Fruit fly (Drosophila melanogaster) whole organism, embryonic: ENCODE results near the gene CG8892.

Experiments
- Antp ChIP-seq: fragments of 200-800 bp; sonication (Bioruptor generic); optimal IDR thresholded peaks from 3 replicates; lab custom pipeline; 2016; ENCODE audit warnings: missing biosample characterization, missing genetic modification characterization
- Atf3 ChIP-seq: fragments of 200-800 bp; sonication (Bioruptor generic); optimal IDR thresholded peaks from 3 replicates; lab custom pipeline; 2016; ENCODE audit warnings: missing biosample characterization, missing genetic modification characterization
- CG10321 ChIP-seq: fragments of 200-800 bp; sonication (Bioruptor generic); IDR thresholded peaks from 2 replicates; pipeline ENCODE4 v1.3.6; 2022; ENCODE audit warnings: missing biosample characterization, missing genetic modification characterization
- CG14667 ChIP-seq: fragments of 200-800 bp; sonication (Bioruptor generic); IDR thresholded peaks from 2 replicates; pipeline ENCODE4 v1.3.6; 2022; ENCODE audit warnings: missing biosample characterization, missing genetic modification characterization
- CG15479 ChIP-seq: fragments of 200-800 bp; sonication (Bioruptor generic); optimal IDR thresholded peaks from 3 replicates; lab custom pipeline; 2019; ENCODE audit warnings: missing biosample characterization, mild to moderate bottlenecking, missing genetic modification characterization, moderate library complexity
- CG17802 ChIP-seq: fragments of 200-800 bp; sonication (Bioruptor generic); optimal IDR thresholded peaks from 2 replicates; lab custom pipeline; 2018; ENCODE audit warnings: missing biosample characterization, mild to moderate bottlenecking, missing genetic modification characterization, moderate library complexity
- CG17912 ChIP-seq: fragments of 200-800 bp; sonication (Bioruptor generic); optimal IDR thresholded peaks from 2 replicates; lab custom pipeline; 2018; ENCODE audit warnings: missing biosample characterization, mild to moderate bottlenecking, missing genetic modification characterization
- CG18262 ChIP-seq: fragments of 200-800 bp; optimal IDR thresholded peaks from 3 replicates; lab custom pipeline; 2019; ENCODE audit warnings: missing biosample characterization, mild to moderate bottlenecking, missing genetic modification characterization, moderate library complexity
- CG18476 ChIP-seq: fragments of 200-800 bp; sonication (Bioruptor generic); optimal IDR thresholded peaks from 2 replicates; lab custom pipeline; 2016; ENCODE audit warnings: missing biosample characterization, mild to moderate bottlenecking, missing genetic modification characterization
- CG3065 ChIP-seq: fragments of 200-800 bp; sonication (Bioruptor generic); optimal IDR thresholded peaks from 2 replicates; lab custom pipeline; 2016; ENCODE audit warnings: missing biosample characterization, missing genetic modification characterization
- CG31365 ChIP-seq: fragments of 200-800 bp; sonication (Bioruptor generic); optimal IDR thresholded peaks from 2 replicates; lab custom pipeline; 2018; ENCODE audit warnings: missing biosample characterization, mild to moderate bottlenecking, missing genetic modification characterization
- CG4404 ChIP-seq: fragments of 200-800 bp; sonication (Bioruptor generic); IDR thresholded peaks from 2 replicates; pipeline ENCODE4 v1.3.6; 2022; ENCODE audit warnings: missing biosample characterization, missing genetic modification characterization
- CG4617 ChIP-seq: fragments of 200-800 bp; sonication (Bioruptor generic); optimal IDR thresholded peaks from 3 replicates; lab custom pipeline; 2016; ENCODE audit warnings: missing biosample characterization, missing genetic modification characterization, borderline replicate concordance
- CG6175 ChIP-seq: fragments of 200-800 bp; sonication (Bioruptor generic); IDR thresholded peaks from 3 replicates; pipeline ENCODE4 v1.3.6; 2022; ENCODE audit warnings: missing biosample characterization, missing genetic modification characterization
- CG7271 ChIP-seq: fragments of 200-800 bp; sonication (Bioruptor generic); optimal IDR thresholded peaks from 2 replicates; lab custom pipeline; 2018; ENCODE audit warnings: missing biosample characterization, mild to moderate bottlenecking, missing genetic modification characterization, moderate library complexity
- CG8359 ChIP-seq: fragments of 200-800 bp; sonication (Bioruptor generic); optimal IDR thresholded peaks from 2 replicates; lab custom pipeline; 2017; ENCODE audit warnings: missing biosample characterization, mild to moderate bottlenecking, missing genetic modification characterization, borderline replicate concordance
- CG8478 ChIP-seq: fragments of >200 bp; optimal IDR thresholded peaks from 2 replicates; lab custom pipeline; 2018
- CG9215 ChIP-seq: fragments of 200-800 bp; sonication (Bioruptor generic); IDR thresholded peaks from 2 replicates; pipeline ENCODE4 v1.3.6; 2022; ENCODE audit warnings: missing biosample characterization, missing genetic modification characterization
- Camta ChIP-seq: fragments of 200-800 bp; sonication (Bioruptor generic); optimal IDR thresholded peaks from 2 replicates; lab custom pipeline; 2016; ENCODE audit warnings: missing biosample characterization, missing genetic modification characterization
- CkIIα-i1 ChIP-seq: fragments of 200-800 bp; sonication (Bioruptor generic); IDR thresholded peaks from 2 replicates; pipeline ENCODE4 v1.3.6; 2022; ENCODE audit warnings: missing biosample characterization, missing genetic modification characterization
- Dip2 ChIP-seq: fragments of 200-800 bp; sonication (Bioruptor generic); IDR thresholded peaks from 2 replicates; pipeline ENCODE4 v1.3.6; 2022; ENCODE audit warnings: missing biosample characterization, missing genetic modification characterization
- Doc2 ChIP-seq: fragments of 200-800 bp; sonication (Bioruptor generic); IDR thresholded peaks from 2 replicates; pipeline ENCODE4 v1.3.6; 2022; ENCODE audit warnings: missing biosample characterization, missing genetic modification characterization
- Hr51 ChIP-seq, 2 experiments: fragments of 200-800 bp; sonication (Bioruptor generic); optimal IDR thresholded peaks; 2 replicates in 1 of 2; 3 replicates in 1 of 2; lab custom pipeline; 2016 to 2018; ENCODE audit warnings: missing biosample characterization in 2 of 2, missing genetic modification characterization in 2 of 2, mild to moderate bottlenecking in 1 of 2, moderate library complexity in 1 of 2
- Lpt ChIP-seq: fragments of >200 bp; optimal IDR thresholded peaks from 2 replicates; lab custom pipeline; 2018; ENCODE audit warnings: missing biosample characterization, missing genetic modification characterization
- MTF-1 ChIP-seq: fragments of 200-800 bp; sonication (Bioruptor generic); optimal IDR thresholded peaks from 2 replicates; lab custom pipeline; 2018; ENCODE audit warnings: missing biosample characterization, mild to moderate bottlenecking, missing genetic modification characterization, borderline replicate concordance
- Med ChIP-seq: fragments of 200-800 bp; sonication (Bioruptor generic); peaks from one replicate; lab custom pipeline; 2016; ENCODE audit warnings: missing biosample characterization, missing genetic modification characterization, mild to moderate bottlenecking, inconsistent platforms, moderate library complexity
- Oli ChIP-seq: fragments of 200-800 bp; sonication (Bioruptor generic); optimal IDR thresholded peaks from 2 replicates; lab custom pipeline; 2018; ENCODE audit warnings: missing biosample characterization, mild to moderate bottlenecking, missing genetic modification characterization, moderate library complexity
- Rfx ChIP-seq: fragments of 200-800 bp; sonication (Bioruptor generic); IDR thresholded peaks from 2 replicates; pipeline ENCODE4 v1.3.6; 2022; ENCODE audit warnings: missing biosample characterization, missing genetic modification characterization
- Stat92E ChIP-seq, 3 experiments: fragments of >200 bp in 2 of 3; fragments of 200-800 bp in 1 of 3; sonication (Bioruptor generic) in 1 of 3; optimal IDR thresholded peaks; 2 replicates each; lab custom pipeline; 2017 to 2019; ENCODE audit warnings: missing biosample characterization in 3 of 3, missing genetic modification characterization in 3 of 3, mild to moderate bottlenecking in 1 of 3, moderate library complexity in 1 of 3
- Usf ChIP-seq: fragments of 200-800 bp; sonication (Bioruptor generic); optimal IDR thresholded peaks from 2 replicates; lab custom pipeline; 2017; ENCODE audit warnings: missing genotype, missing biosample characterization, missing genetic modification characterization
- ab ChIP-seq: fragments of 200-800 bp; sonication (Bioruptor generic); optimal IDR thresholded peaks from 2 replicates; lab custom pipeline; 2016; ENCODE audit warnings: missing biosample characterization, missing genetic modification characterization
- amos ChIP-seq: fragments of 200-800 bp; sonication (Bioruptor generic); IDR thresholded peaks from 2 replicates; pipeline ENCODE4 v1.3.6; 2022; ENCODE audit warnings: missing biosample characterization, missing genetic modification characterization; ENCODE audit not compliant: partially characterized antibody
- ap ChIP-seq: fragments of 200-800 bp; sonication (Bioruptor generic); IDR thresholded peaks from 2 replicates; pipeline ENCODE4 v1.3.6; 2022; ENCODE audit warnings: missing biosample characterization, missing genetic modification characterization
- az2 ChIP-seq: fragments of 200-800 bp; sonication (Bioruptor generic); optimal IDR thresholded peaks from 3 replicates; lab custom pipeline; 2016; ENCODE audit warnings: missing biosample characterization, missing genetic modification characterization
- bsh ChIP-seq, 2 experiments: fragments of 200-800 bp; sonication (Bioruptor generic); optimal IDR thresholded peaks; 2 replicates each; lab custom pipeline; 2017 to 2018; ENCODE audit warnings: mild to moderate bottlenecking in 2 of 2, missing biosample characterization in 2 of 2, missing genetic modification characterization in 2 of 2, moderate library complexity in 1 of 2
- eyg ChIP-seq: fragments of 200-800 bp; sonication (Bioruptor generic); optimal IDR thresholded peaks from 3 replicates; lab custom pipeline; 2016; ENCODE audit warnings: missing biosample characterization, missing genetic modification characterization
- gcm2 ChIP-seq: fragments of 200-800 bp; sonication (Bioruptor generic); optimal IDR thresholded peaks from 2 replicates; lab custom pipeline; 2016; ENCODE audit warnings: missing biosample characterization, missing genetic modification characterization
- jigr1 ChIP-seq: fragments of 200-800 bp; sonication (Bioruptor generic); IDR thresholded peaks from 3 replicates; pipeline ENCODE4 v1.3.6; 2022; ENCODE audit warnings: missing biosample characterization, missing genetic modification characterization
- jumu ChIP-seq: fragments of 200-800 bp; sonication (Bioruptor generic); optimal IDR thresholded peaks from 3 replicates; lab custom pipeline; 2016; ENCODE audit warnings: missing biosample characterization, missing genetic modification characterization
- kah ChIP-seq: fragments of 200-800 bp; sonication (Bioruptor generic); optimal IDR thresholded peaks from 2 replicates; lab custom pipeline; 2018; ENCODE audit warnings: missing biosample characterization, mild to moderate bottlenecking, missing genetic modification characterization
- lbe ChIP-seq: fragments of 200-800 bp; sonication (Bioruptor generic); optimal IDR thresholded peaks from 2 replicates; lab custom pipeline; 2016; ENCODE audit warnings: missing biosample characterization, mild to moderate bottlenecking, missing genetic modification characterization
- nmo ChIP-seq: fragments of 200-800 bp; sonication (Bioruptor generic); optimal IDR thresholded peaks from 2 replicates; lab custom pipeline; 2018; ENCODE audit warnings: missing biosample characterization, mild to moderate bottlenecking, missing genetic modification characterization, moderate library complexity
- phol ChIP-seq: fragments of 200-800 bp; sonication (Bioruptor generic); optimal IDR thresholded peaks from 3 replicates; lab custom pipeline; 2018; ENCODE audit warnings: missing biosample characterization, mild to moderate bottlenecking, missing genetic modification characterization, moderate library complexity
- ranshi ChIP-seq: fragments of 200-800 bp; sonication (Bioruptor generic); IDR thresholded peaks from 2 replicates; pipeline ENCODE4 v1.3.6; 2022; ENCODE audit warnings: missing biosample characterization, missing genetic modification characterization
- salm ChIP-seq: fragments of 200-800 bp; sonication (Bioruptor generic); optimal IDR thresholded peaks from 2 replicates; lab custom pipeline; 2018; ENCODE audit warnings: missing biosample characterization, mild to moderate bottlenecking, missing genetic modification characterization
- sob ChIP-seq: fragments of 200-800 bp; sonication (Bioruptor generic); IDR thresholded peaks from 2 replicates; pipeline ENCODE4 v1.3.6; 2022; ENCODE audit warnings: missing biosample characterization, missing genetic modification characterization
- trem ChIP-seq: fragments of 200-800 bp; optimal IDR thresholded peaks from 3 replicates; lab custom pipeline; 2019; ENCODE audit warnings: missing biosample characterization, mild to moderate bottlenecking, missing genetic modification characterization, moderate library complexity
- unc-4 ChIP-seq: fragments of 200-800 bp; sonication (Bioruptor generic); IDR thresholded peaks from 2 replicates; pipeline ENCODE4 v1.3.6; 2022; ENCODE audit warnings: missing biosample characterization, missing genetic modification characterization; ENCODE audit not compliant: partially characterized antibody
- wor ChIP-seq: fragments of 200-800 bp; sonication (Bioruptor generic); IDR thresholded peaks from 2 replicates; pipeline ENCODE4 v1.3.6; 2022; ENCODE audit warnings: missing biosample characterization, missing genetic modification characterization
- zen2 ChIP-seq: fragments of 200-800 bp; sonication (Bioruptor generic); IDR thresholded peaks from 3 replicates; pipeline ENCODE4 v1.3.6; 2022; ENCODE audit warnings: missing biosample characterization, missing genetic modification characterization; ENCODE audit not compliant: partially characterized antibody

The CG8892 gene

dm6 chr2L:5010784-5011260, 29.4 kb upstream of the CG8892 start, which contains the start of the genes CG31917, Tfb5 and SelT (continued):
- TF ChIP-seq salm (tag; lab: Kevin White, UChicago) (peak; percentile 10), bsh (GFP tag; optimal IDR thresholded peaks at IDR 0.05; lab: Kevin White, UChicago) (peak in 1 of 2 experiments; percentile 40), Camta (no peak), phol (tag; lab: Kevin White, UChicago) (peak; percentile 70), CG6175 (GFP tag; lab: Robert Waterston, UW) (no peak), MTF-1 (no peak), unc-4 (GFP tag; lab: Robert Waterston, UW) (peak; percentile 79), kah (GFP tag; lab: Kevin White, UChicago) (no peak), lbe (GFP tag; lab: Kevin White, UChicago) (peak; percentile 48), CG7271 (no peak), CG4404 (GFP tag; lab: Robert Waterston, UW) (no peak), ranshi (GFP tag; lab: Robert Waterston, UW) (no peak), Lpt (no peak), CG8478 (lab: Kevin White, UChicago) (no peak), Hr51 (GFP tag; optimal IDR thresholded peaks at IDR 0.05; lab: Kevin White, UChicago) (peak; percentile 57 to 65), jigr1 (GFP tag; lab: Robert Waterston, UW) (no peak), CG17802 (tag; lab: Kevin White, UChicago) (peak; percentile 36), Doc2 (GFP tag; lab: Robert Waterston, UW) (no peak), ap (GFP tag; lab: Robert Waterston, UW) (no peak), Med (GFP tag; lab: Kevin White, UChicago) (peak; percentile 92), CG9215 (GFP tag; lab: Robert Waterston, UW) (peak; percentile 18; the same call in 1 of the 2 replicates), CG31365 (tag; lab: Kevin White, UChicago) (no peak), CG3065 (GFP tag; lab: Kevin White, UChicago) (no peak), sob (GFP tag; lab: Robert Waterston, UW) (peak; percentile 32; the same call in 1 of the 2 replicates), CkIIα-i1 (GFP tag; lab: Robert Waterston, UW) (no peak), zen2 (GFP tag; lab: Robert Waterston, UW) (peak; percentile 28; the same call in 2 of the 3 replicates), CG17912 (no peak), jumu (GFP tag; lab: Kevin White, UChicago) (peak; percentile 46), az2 (peak; percentile 36), CG14667 (0 out of 2 replicates have a peak, but pooled peaks have one; percentile 12), Atf3 (GFP tag; lab: Kevin White, UChicago) (no peak), CG18476 (peak; percentile 17), ab (GFP tag; lab: Kevin White, UChicago) (no peak), Oli (tag; lab: Kevin White, UChicago) (peak; percentile 15), CG8359 (GFP tag; lab: Kevin White, UChicago) (no peak), eyg (GFP tag; lab: Kevin White, UChicago) (no peak), Usf (GFP tag; lab: Kevin White, UChicago) (peak; percentile 10), wor (GFP tag; lab: Robert Waterston, UW) (no peak), Rfx (peak; percentile 80), Antp (GFP tag; lab: Kevin White, UChicago) (peak; percentile 55), Stat92E (GFP tag; optimal IDR thresholded peaks at IDR 0.05; lab: Kevin White, UChicago) (peak in 1 of 3 experiments; percentile 59), CG18262 (tag; lab: Kevin White, UChicago) (no peak), CG10321 (no peak), Dip2 (GFP tag; lab: Robert Waterston, UW) (no peak), gcm2 (no peak), amos (GFP tag; lab: Robert Waterston, UW) (peak; percentile 64), nmo (GFP tag; lab: Kevin White, UChicago) (peak; percentile 76), CG4617 (GFP tag; lab: Kevin White, UChicago) (peak; percentile 89), trem (peak; percentile 63), CG15479 (GFP tag; lab: Kevin White, UChicago) (no peak)
